Fruit fly (Drosophila melanogaster): ENCODE measurements around the gene Bili.

dm6 chr3R:25082348-25082747, 48.8 kb upstream of the Bili start, which contains the start of gene fd96Ca:
- TF ChIP-seq h (optimal IDR thresholded peaks at IDR 0.05): no peak
- TF ChIP-seq Sin3A (optimal IDR thresholded peaks at IDR 0.05): no peak
- no peak for TF ChIP-seq insv (optimal IDR thresholded peaks at IDR 0.05)
- no peak for TF ChIP-seq Myc (optimal IDR thresholded peaks at IDR 0.05)

Measured in Kc167 (cell line).